Worm (Caenorhabditis elegans) whole organism, L3 larva: ENCODE measurements around the gene zig-12.

Experiments
- ceh-82 ChIP-seq: fragments of 150-350 bp; optimal IDR thresholded peaks from 2 replicates; lab custom pipeline; 2014; ENCODE audit warnings: missing biosample characterization, missing genetic modification characterization
- elt-1 ChIP-seq: fragments of 150-350 bp; optimal IDR thresholded peaks from 2 replicates; lab custom pipeline; 2014; ENCODE audit warnings: missing biosample characterization, missing genetic modification characterization
- elt-2 ChIP-seq: sonication (generic microtip); optimal IDR thresholded peaks from 2 replicates; lab custom pipeline; 2016; ENCODE audit warnings: missing genetic modification reagents, mild to moderate bottlenecking, missing genetic modification characterization, missing compliant biosample characterization
- lin-39 ChIP-seq: fragments of 150-350 bp; optimal IDR thresholded peaks from 2 replicates; lab custom pipeline; 2018; ENCODE audit warnings: missing biosample characterization, missing genetic modification reagents, missing genetic modification characterization
- mdl-1 ChIP-seq: fragments of 150-350 bp; optimal IDR thresholded peaks from 2 replicates; lab custom pipeline; 2014; ENCODE audit warnings: missing biosample characterization, missing genetic modification characterization
- mml-1 ChIP-seq: fragments of 150-350 bp; sonication (generic microtip); optimal IDR thresholded peaks from 3 replicates; lab custom pipeline; 2014; ENCODE audit warnings: missing biosample characterization, missing genetic modification characterization
- nhr-11 ChIP-seq: fragments of 150-350 bp; optimal IDR thresholded peaks from 2 replicates; lab custom pipeline; 2014; ENCODE audit warnings: missing biosample characterization, missing genetic modification characterization
- pha-4 ChIP-seq: fragments of 150-350 bp; optimal IDR thresholded peaks from 2 replicates; lab custom pipeline; 2014; ENCODE audit warnings: missing biosample characterization, missing genetic modification reagents, missing genetic modification characterization
- pqm-1 ChIP-seq: fragments of 150-350 bp; optimal IDR thresholded peaks from 2 replicates; lab custom pipeline; 2017; ENCODE audit warnings: missing biosample characterization, missing genetic modification characterization, inconsistent platforms
- skn-1 ChIP-seq: fragments of 150-350 bp; optimal IDR thresholded peaks from 2 replicates; lab custom pipeline; 2014; ENCODE audit warnings: missing biosample characterization, missing genetic modification characterization
- snpc-4 ChIP-seq: fragments of 150-350 bp; optimal IDR thresholded peaks from 2 replicates; lab custom pipeline; 2014; ENCODE audit warnings: missing biosample characterization, missing genetic modification characterization
- tbx-2 ChIP-seq: sonication (generic microtip); optimal IDR thresholded peaks from 2 replicates; lab custom pipeline; 2016; ENCODE audit warnings: mild to moderate bottlenecking, missing genetic modification characterization, missing compliant biosample characterization
- zag-1 ChIP-seq: fragments of 150-350 bp; optimal IDR thresholded peaks from 2 replicates; lab custom pipeline; 2014; ENCODE audit warnings: missing biosample characterization, missing genetic modification characterization
- ztf-11 ChIP-seq: fragments of 150-350 bp; optimal IDR thresholded peaks from 2 replicates; lab custom pipeline; 2014; ENCODE audit warnings: missing biosample characterization, missing genetic modification characterization

- TF ChIP-seq zag-1 (no peak), pha-4 (tag; lab: Kevin White, UChicago) (peak; percentile 16), skn-1 (tag; lab: Kevin White, UChicago) (no peak), elt-2 (tag; lab: Kevin White, UChicago) (peak; percentile 33), pqm-1 (no peak), lin-39 (no peak), ztf-11 (no peak), mml-1 (no peak), snpc-4 (tag; lab: Kevin White, UChicago) (no peak), elt-1 (tag; lab: Kevin White, UChicago) (no peak), tbx-2 (tag; lab: Kevin White, UChicago) (no peak), ceh-82 (tag; lab: Kevin White, UChicago) (no peak), mdl-1 (no peak), nhr-11 (tag; lab: Kevin White, UChicago) (no peak)
Measured at ce11 chrX:8716822-8717221, 46.9 kb upstream of the zig-12 start, which contains the start of gene F53A9.7.
